Worm (Caenorhabditis elegans) whole organism, early embryonic: ENCODE measurements around the gene grl-2.

ENCODE experiments used
- B0310.2 ChIP-seq: sonication (generic microtip); optimal IDR thresholded peaks from 2 replicates; lab custom pipeline; 2016; ENCODE audit warnings: mild to moderate bottlenecking, missing genetic modification characterization, missing compliant biosample characterization
- F13C5.2 ChIP-seq: sonication (generic microtip); optimal IDR thresholded peaks from 2 replicates; lab custom pipeline; 2017; ENCODE audit warnings: mild to moderate bottlenecking, missing genetic modification characterization, inconsistent platforms, missing compliant biosample characterization
- aly-1 ChIP-seq: sonication (generic microtip); optimal IDR thresholded peaks from 2 replicates; lab custom pipeline; 2016; ENCODE audit warnings: missing genetic modification characterization, missing compliant biosample characterization
- ama-1 ChIP-seq: fragments of 150-350 bp; optimal IDR thresholded peaks from 2 replicates; lab custom pipeline; 2014
- ceh-13 ChIP-seq: fragments of 200-800 bp; sonication (Bioruptor generic); optimal IDR thresholded peaks from 2 replicates; lab custom pipeline; 2018; ENCODE audit warnings: mild to moderate bottlenecking, missing genetic modification characterization, missing compliant biosample characterization
- ceh-36 ChIP-seq: sonication (generic microtip); optimal IDR thresholded peaks from 2 replicates; lab custom pipeline; 2016; ENCODE audit warnings: missing genetic modification characterization, inconsistent platforms, missing compliant biosample characterization
- ets-7 ChIP-seq: sonication (generic microtip); optimal IDR thresholded peaks from 2 replicates; lab custom pipeline; 2016; ENCODE audit warnings: missing genotype, missing genetic modification characterization, missing compliant biosample characterization
- flt-1 ChIP-seq: fragments of 200-800 bp; sonication (Bioruptor generic); IDR thresholded peaks from 2 replicates; pipeline ENCODE4 v1.3.6; 2022; ENCODE audit warnings: missing genetic modification characterization, missing compliant biosample characterization
- hmbx-1 ChIP-seq: sonication (generic microtip); optimal IDR thresholded peaks from 2 replicates; lab custom pipeline; 2016; ENCODE audit warnings: mild to moderate bottlenecking, missing genetic modification characterization, missing compliant biosample characterization
- hmg-4 ChIP-seq: fragments of 200-800 bp; sonication (Bioruptor generic); optimal IDR thresholded peaks from 2 replicates; lab custom pipeline; 2018; ENCODE audit warnings: mild to moderate bottlenecking, missing genetic modification characterization, missing compliant biosample characterization
- hnd-1 ChIP-seq: sonication (generic microtip); optimal IDR thresholded peaks from 2 replicates; lab custom pipeline; 2016; ENCODE audit warnings: missing genetic modification characterization, missing compliant biosample characterization
- pes-1 ChIP-seq: fragments of 200-800 bp; sonication (Bioruptor generic); IDR thresholded peaks from 2 replicates; pipeline ENCODE4 v1.3.6; 2022; ENCODE audit warnings: missing genetic modification reagents, missing genetic modification characterization, missing compliant biosample characterization
- scrt-1 ChIP-seq: fragments of 200-800 bp; sonication (Bioruptor generic); IDR thresholded peaks from 2 replicates; pipeline ENCODE4 v1.3.6; 2022; ENCODE audit warnings: missing genetic modification characterization, missing compliant biosample characterization
- sea-1 ChIP-seq: fragments of 200-800 bp; sonication (Bioruptor generic); conservative IDR thresholded peaks from 2 replicates; pipeline ENCODE4 v1.3.6; 2022; ENCODE audit warnings: missing genetic modification characterization, missing compliant biosample characterization
- tbx-11 ChIP-seq: fragments of 200-800 bp; sonication (Bioruptor generic); IDR thresholded peaks from 2 replicates; pipeline ENCODE4 v1.3.6; 2022; ENCODE audit warnings: missing genetic modification characterization, missing compliant biosample characterization
- tbx-37 ChIP-seq: fragments of 200-800 bp; sonication (Bioruptor generic); conservative IDR thresholded peaks from 2 replicates; pipeline ENCODE4 v1.3.6; 2022; ENCODE audit warnings: missing genetic modification reagents, missing genetic modification characterization, missing compliant biosample characterization
- tra-4 ChIP-seq: sonication (generic microtip); optimal IDR thresholded peaks from 2 replicates; lab custom pipeline; 2017; ENCODE audit warnings: missing genetic modification characterization, missing compliant biosample characterization

The grl-2 gene

ce11 chrV:12905074-12905473 lies 39.8 kb upstream of the grl-2 start, which contains the start of gene ttr-28:
TSS of gene ttr-28 (minus strand) at chrV:12905174.
- TF ChIP-seq ceh-13 (GFP tag; lab: Kevin White, UChicago), result no peak
- TF ChIP-seq F13C5.2 (tag; lab: Kevin White, UChicago), result no peak
- TF ChIP-seq hmbx-1 (tag; lab: Kevin White, UChicago), result no peak
- no peak for TF ChIP-seq tbx-37 (GFP tag; lab: Robert Waterston, UW)
- TF ChIP-seq pes-1 (GFP tag; lab: Robert Waterston, UW), result no peak
- no peak for TF ChIP-seq tra-4 (tag; lab: Kevin White, UChicago)
- no peak for TF ChIP-seq ceh-36 (tag; lab: Kevin White, UChicago)
- TF ChIP-seq ets-7 (tag; lab: Kevin White, UChicago), result no peak
- TF ChIP-seq hnd-1 (tag; lab: Kevin White, UChicago), result no peak
- no peak for TF ChIP-seq flt-1
- TF ChIP-seq hmg-4 (GFP tag; lab: Kevin White, UChicago), result no peak
- TF ChIP-seq B0310.2 (tag; lab: Kevin White, UChicago), result no peak
- no peak for TF ChIP-seq tbx-11 (GFP tag; lab: Robert Waterston, UW)
- TF ChIP-seq sea-1, result no peak
- TF ChIP-seq aly-1, result no peak
- no peak for TF ChIP-seq ama-1 (lab: Kevin White, UChicago)
- TF ChIP-seq scrt-1 (GFP tag; lab: Robert Waterston, UW), result no peak

DNA sequence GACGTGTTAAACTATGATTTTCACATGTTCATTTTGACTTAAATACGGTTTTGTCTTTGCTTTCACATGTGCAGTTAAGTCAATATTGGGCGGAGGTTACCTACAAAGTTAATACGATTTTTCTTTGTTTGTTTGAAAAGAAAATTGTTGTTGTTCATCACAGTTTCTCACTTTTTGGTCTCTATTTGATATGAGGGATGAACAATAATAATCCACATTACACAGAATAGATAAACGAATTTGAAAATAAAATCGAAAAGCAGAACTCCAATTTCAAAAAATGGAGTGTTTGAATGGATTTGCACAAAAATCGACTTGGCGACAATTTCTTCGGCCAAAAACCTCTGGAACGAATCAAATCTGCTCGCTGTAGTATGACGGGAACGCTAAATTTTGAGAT lies 38.1 kb upstream of the grl-2 start, which contains the start of gene ttr-29:
Gene ttr-29 (minus strand): TSS at position 101 of the 400 bp plus-strand sequence.
- TF ChIP-seq hmg-4 (GFP tag; lab: Kevin White, UChicago) (no peak), hmbx-1 (tag; lab: Kevin White, UChicago) (no peak), sea-1 (no peak), scrt-1 (GFP tag; lab: Robert Waterston, UW) (no peak), aly-1 (no peak), ets-7 (tag; lab: Kevin White, UChicago) (no peak), hnd-1 (tag; lab: Kevin White, UChicago) (no peak), flt-1 (no peak), tbx-37 (GFP tag; lab: Robert Waterston, UW) (no peak), ceh-36 (tag; lab: Kevin White, UChicago) (no peak), F13C5.2 (tag; lab: Kevin White, UChicago) (no peak), ama-1 (lab: Kevin White, UChicago) (no peak), pes-1 (GFP tag; lab: Robert Waterston, UW) (no peak), tbx-11 (GFP tag; lab: Robert Waterston, UW) (no peak), ceh-13 (GFP tag; lab: Kevin White, UChicago) (no peak)

- TF ChIP-seq ceh-36 (tag; lab: Kevin White, UChicago) (no peak), ets-7 (tag; lab: Kevin White, UChicago) (no peak), flt-1 (no peak), aly-1 (no peak), F13C5.2 (tag; lab: Kevin White, UChicago) (no peak), ama-1 (lab: Kevin White, UChicago) (no peak), B0310.2 (tag; lab: Kevin White, UChicago) (no peak), hnd-1 (tag; lab: Kevin White, UChicago) (no peak), sea-1 (no peak), hmg-4 (GFP tag; lab: Kevin White, UChicago) (no peak), hmbx-1 (tag; lab: Kevin White, UChicago) (no peak), tra-4 (tag; lab: Kevin White, UChicago) (no peak), tbx-37 (GFP tag; lab: Robert Waterston, UW) (no peak), tbx-11 (GFP tag; lab: Robert Waterston, UW) (no peak), scrt-1 (GFP tag; lab: Robert Waterston, UW) (no peak), ceh-13 (GFP tag; lab: Kevin White, UChicago) (no peak), pes-1 (GFP tag; lab: Robert Waterston, UW) (no peak)
Observed at ce11 chrV:12907436-12907835, 37.4 kb upstream of the grl-2 start.

DNA sequence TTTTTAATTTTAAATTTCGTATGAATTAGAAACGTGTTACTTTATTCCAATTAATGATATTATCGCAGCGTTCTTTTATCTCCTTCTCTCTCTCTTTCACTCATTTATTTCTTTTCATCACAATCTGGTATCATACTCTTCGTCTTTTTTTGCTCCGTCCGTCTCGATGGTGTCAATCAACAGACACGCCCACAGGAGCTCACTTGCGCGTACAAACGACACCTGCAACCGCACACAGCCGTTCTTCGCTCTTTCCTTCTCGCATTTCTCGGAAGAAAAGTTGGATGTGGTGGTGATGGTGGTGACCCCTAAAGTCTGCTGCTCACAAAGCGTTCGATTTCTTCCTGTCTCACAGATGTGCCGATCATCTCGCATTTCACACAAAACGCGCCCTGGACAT lies 36.3 kb upstream of the grl-2 start:
- TF ChIP-seq ceh-36 (tag; lab: Kevin White, UChicago), result no peak
- TF ChIP-seq hmg-4 (GFP tag; lab: Kevin White, UChicago), result peak; percentile 8

DNA sequence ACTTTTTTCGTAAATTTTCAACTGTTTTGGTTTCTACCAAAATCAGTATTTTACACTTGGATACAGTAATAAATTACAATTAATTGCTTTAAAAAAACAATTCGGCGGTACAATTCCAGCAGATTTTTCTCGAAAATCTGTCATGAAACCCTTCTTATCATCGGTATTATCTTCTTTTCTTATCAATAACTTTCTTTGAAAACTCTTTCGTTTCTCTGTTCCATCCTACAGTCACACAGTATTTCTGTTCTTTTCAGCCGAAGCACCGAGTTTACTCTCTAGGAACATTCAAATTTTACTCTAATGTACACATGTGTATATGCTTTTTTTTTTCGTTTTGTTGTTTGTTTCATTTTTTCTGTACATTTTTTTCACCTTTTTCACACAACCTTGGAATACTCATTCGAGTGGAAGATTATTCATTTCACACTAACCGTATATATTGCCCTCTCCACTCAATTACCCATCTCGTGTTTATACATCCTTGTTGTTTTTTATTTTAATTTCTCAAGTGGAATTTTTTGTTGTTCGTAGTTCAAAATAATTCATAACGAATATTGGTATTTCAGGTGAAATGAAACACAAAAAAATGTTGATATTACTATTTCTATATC lies 35.2 kb upstream of the grl-2 start, which contains the start of gene nid-1:
Gene nid-1 (plus strand): TSS at position 564 of the 614 bp plus-strand sequence.
- TF ChIP-seq scrt-1 (GFP tag; lab: Robert Waterston, UW) (no peak), tra-4 (tag; lab: Kevin White, UChicago) (no peak), ceh-13 (GFP tag; lab: Kevin White, UChicago) (no peak), ets-7 (tag; lab: Kevin White, UChicago) (no peak), aly-1 (no peak), ceh-36 (tag; lab: Kevin White, UChicago) (no peak), hnd-1 (tag; lab: Kevin White, UChicago) (no peak), tbx-11 (GFP tag; lab: Robert Waterston, UW) (no peak), sea-1 (no peak), F13C5.2 (tag; lab: Kevin White, UChicago) (no peak), hmbx-1 (tag; lab: Kevin White, UChicago) (no peak), ama-1 (lab: Kevin White, UChicago) (no peak), tbx-37 (GFP tag; lab: Robert Waterston, UW) (no peak), pes-1 (GFP tag; lab: Robert Waterston, UW) (no peak), B0310.2 (tag; lab: Kevin White, UChicago) (no peak), flt-1 (no peak), hmg-4 (GFP tag; lab: Kevin White, UChicago) (no peak)

- no peak for TF ChIP-seq hnd-1 (tag; lab: Kevin White, UChicago)
- no peak for TF ChIP-seq aly-1
- TF ChIP-seq ets-7 (tag; lab: Kevin White, UChicago), result no peak
- no peak for TF ChIP-seq sea-1
- TF ChIP-seq B0310.2 (tag; lab: Kevin White, UChicago), result no peak
Observed at ce11 chrV:12919705-12920104, 25.2 kb upstream of the grl-2 start, which contains the start of gene lipl-1. TSS of gene lipl-1 (plus strand) at chrV:12919986.
